Fruit fly (Drosophila melanogaster): Measurements from ENCODE around the gene Sf3b3.

The Sf3b3 gene

dm6 chr3L:801860-802462 lies 31.2 kb downstream of the Sf3b3 start (continued):
- TF ChIP-seq CG3032 (tag; optimal IDR thresholded peaks at IDR 0.05) (peak; percentile 67), fd59A (GFP tag; optimal IDR thresholded peaks at IDR 0.05) (peak; percentile 54), CG6163 (GFP tag; IDR thresholded peaks at IDR 0.05) (peak; percentile 56; the same call in 2 of the 3 replicates), CG9139 (GFP tag; optimal IDR thresholded peaks at IDR 0.05) (no peak), CG11902 (GFP tag; optimal IDR thresholded peaks at IDR 0.05) (peak; percentile 71), salr (GFP tag; optimal IDR thresholded peaks at IDR 0.05) (peak; percentile 37 to 40), Eip93F (GFP tag; optimal IDR thresholded peaks at IDR 0.05) (peak; percentile 35), CG10631 (GFP tag; optimal IDR thresholded peaks at IDR 0.05) (peak; percentile 62), achi (GFP tag; optimal IDR thresholded peaks at IDR 0.05) (peak; percentile 74), OdsH (GFP tag; optimal IDR thresholded peaks at IDR 0.05) (peak; percentile 69), CG6854 (GFP tag; optimal IDR thresholded peaks at IDR 0.05) (peak; percentile 64), acj6 (GFP tag; optimal IDR thresholded peaks at IDR 0.05) (peak; percentile 81), CG6792 (GFP tag; optimal IDR thresholded peaks at IDR 0.05) (peak; percentile 67), Ets21C (GFP tag; optimal IDR thresholded peaks at IDR 0.05) (peak; percentile 71), Lpt (GFP tag; optimal IDR thresholded peaks at IDR 0.05) (peak; percentile 24), CG6276 (GFP tag; optimal IDR thresholded peaks at IDR 0.05) (peak; percentile 2), svp (GFP tag) (peak; percentile 63), Sox15 (GFP tag; optimal IDR thresholded peaks at IDR 0.05) (peak; percentile 61), CG10669 (GFP tag; optimal IDR thresholded peaks at IDR 0.05) (peak; percentile 77), CG15336 (GFP tag; IDR thresholded peaks at IDR 0.05) (peak; percentile 78), CG6808 (GFP tag; optimal IDR thresholded peaks at IDR 0.05) (peak; percentile 60), Eip75B (GFP tag; optimal IDR thresholded peaks at IDR 0.05) (peak; percentile 65), dac (GFP tag; optimal IDR thresholded peaks at IDR 0.05) (peak; percentile 10), pdm3 (GFP tag; optimal IDR thresholded peaks at IDR 0.05) (peak; percentile 70)

DNA sequence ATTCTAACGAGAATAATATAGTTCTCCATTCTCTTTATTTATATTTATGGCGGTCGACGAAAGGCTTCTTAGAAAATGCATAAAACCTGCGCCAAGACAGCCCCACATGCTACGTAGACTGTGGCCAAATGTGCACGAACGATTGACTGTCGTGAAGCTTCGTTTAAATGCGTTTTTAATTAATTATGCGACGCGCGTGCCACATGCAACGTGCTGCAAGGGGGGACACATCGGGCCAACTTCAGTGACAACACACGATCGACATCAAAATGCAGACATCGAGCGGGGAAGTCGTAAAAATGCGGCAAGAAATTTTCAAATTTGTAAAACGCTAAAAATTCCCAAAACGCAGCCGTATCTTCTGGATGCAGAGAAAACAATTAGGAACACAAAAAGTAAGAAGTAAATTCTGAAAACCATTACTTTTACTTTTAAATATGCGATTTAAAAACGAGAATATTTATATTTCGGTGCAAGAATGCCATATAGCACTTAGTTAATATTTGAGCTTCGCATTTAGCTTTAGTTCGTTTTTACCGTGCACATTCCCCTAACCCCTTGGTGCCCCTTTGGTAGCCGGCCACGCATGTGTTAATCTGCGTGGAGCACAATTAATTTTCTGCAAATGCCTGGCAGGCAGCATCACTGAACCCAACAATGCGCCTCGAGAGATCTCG lies 33.2 kb downstream of the Sf3b3 start:
- peak; percentile 56; the same call in 1 of the 3 replicates for TF ChIP-seq eg (GFP tag; IDR thresholded peaks at IDR 0.05)
- TF ChIP-seq CG34406 (GFP tag; optimal IDR thresholded peaks at IDR 0.05): peak; percentile 42
- TF ChIP-seq CG31627 (GFP tag; optimal IDR thresholded peaks at IDR 0.05): peak; percentile 70
- TF ChIP-seq CG16779 (tag; optimal IDR thresholded peaks at IDR 0.05): no peak
- peak; percentile 42; the same call in 1 of the 2 replicates for TF ChIP-seq CG11294 (GFP tag; IDR thresholded peaks at IDR 0.05)
- TF ChIP-seq dac (GFP tag; optimal IDR thresholded peaks at IDR 0.05): no peak
- TF ChIP-seq Blimp-1 (GFP tag; optimal IDR thresholded peaks at IDR 0.05): peak; percentile 62
- peak; percentile 16 for TF ChIP-seq CG4318 (GFP tag; optimal IDR thresholded peaks at IDR 0.05)
- peak; percentile 6 for TF ChIP-seq Eip93F (GFP tag; optimal IDR thresholded peaks at IDR 0.05)
- TF ChIP-seq pdm3 (GFP tag; optimal IDR thresholded peaks at IDR 0.05): peak; percentile 55
- TF ChIP-seq dsx (GFP tag; optimal IDR thresholded peaks at IDR 0.05; ENCODE audit: poor library complexity, severe bottlenecking): peak; percentile 40
- peak; percentile 56; the same call in 1 of the 2 replicates for TF ChIP-seq CG15336 (GFP tag; IDR thresholded peaks at IDR 0.05)
- peak; percentile 44 for TF ChIP-seq spab (GFP tag; optimal IDR thresholded peaks at IDR 0.05)
- peak; percentile 53 for TF ChIP-seq Eip75B (GFP tag; optimal IDR thresholded peaks at IDR 0.05)
- no peak for TF ChIP-seq Sox15 (GFP tag; optimal IDR thresholded peaks at IDR 0.05)
- peak; percentile 78 for TF ChIP-seq esn (GFP tag; optimal IDR thresholded peaks at IDR 0.05)
- TF ChIP-seq CG10669 (GFP tag; optimal IDR thresholded peaks at IDR 0.05): peak; percentile 58
- TF ChIP-seq topi (GFP tag; optimal IDR thresholded peaks at IDR 0.05): peak; percentile 77
- peak; percentile 32 for TF ChIP-seq fd59A (GFP tag; optimal IDR thresholded peaks at IDR 0.05)
- TF ChIP-seq OdsH (GFP tag; optimal IDR thresholded peaks at IDR 0.05): peak; percentile 58
- peak; percentile 38 for TF ChIP-seq vri (GFP tag; optimal IDR thresholded peaks at IDR 0.05)
- peak in 1 of 2 experiments; percentile 89 for TF ChIP-seq ss (GFP tag; optimal IDR thresholded peaks at IDR 0.05)
- TF ChIP-seq achi (GFP tag; optimal IDR thresholded peaks at IDR 0.05): peak; percentile 70
- peak; percentile 60 for TF ChIP-seq CG10631 (GFP tag; optimal IDR thresholded peaks at IDR 0.05)
- TF ChIP-seq CG3919 (GFP tag; optimal IDR thresholded peaks at IDR 0.05): peak; percentile 78
- TF ChIP-seq CG6792 (GFP tag; optimal IDR thresholded peaks at IDR 0.05): peak; percentile 65
- peak; percentile 46 for TF ChIP-seq CG8319 (GFP tag; optimal IDR thresholded peaks at IDR 0.05)
- peak; percentile 27 for TF ChIP-seq CG6276 (GFP tag; optimal IDR thresholded peaks at IDR 0.05)
- TF ChIP-seq acj6 (GFP tag; optimal IDR thresholded peaks at IDR 0.05): peak; percentile 47
- peak; percentile 70 for TF ChIP-seq lz (GFP tag; optimal IDR thresholded peaks at IDR 0.05)
- TF ChIP-seq Eip78C (GFP tag): peak; percentile 86
- TF ChIP-seq Gug (GFP tag; IDR thresholded peaks at IDR 0.05): no peak
- no peak for TF ChIP-seq CG1621 (tag; optimal IDR thresholded peaks at IDR 0.05)
- TF ChIP-seq svp (GFP tag): peak; percentile 92
- peak; percentile 75 for TF ChIP-seq Sox102F (GFP tag; optimal IDR thresholded peaks at IDR 0.05)
- no peak for TF ChIP-seq CG9139 (GFP tag; optimal IDR thresholded peaks at IDR 0.05)
- peak; percentile 54 for TF ChIP-seq CG7368 (GFP tag; optimal IDR thresholded peaks at IDR 0.05)
